Fruit fly (Drosophila melanogaster): ENCODE measurements around the gene Cyp6v1.

The Cyp6v1 gene

dm6 chrX:20691213-20691612 lies 34.3 kb downstream of the Cyp6v1 start:
- no peak for TF ChIP-seq CG7045 (GFP tag; optimal IDR thresholded peaks at IDR 0.05)
- no peak for TF ChIP-seq CG1620 (GFP tag; optimal IDR thresholded peaks at IDR 0.05)
- TF ChIP-seq Clk (GFP tag; optimal IDR thresholded peaks at IDR 0.05) = no peak
- TF ChIP-seq CG7101 (tag; optimal IDR thresholded peaks at IDR 0.05) = no peak
- no peak for TF ChIP-seq cic (GFP tag; optimal IDR thresholded peaks at IDR 0.05)
- TF ChIP-seq CG5204 (GFP tag; optimal IDR thresholded peaks at IDR 0.05) = no peak
- no peak for TF ChIP-seq CG33017 (tag; optimal IDR thresholded peaks at IDR 0.05)
- no peak for TF ChIP-seq CG11617 (GFP tag; optimal IDR thresholded peaks at IDR 0.05)
- TF ChIP-seq pad (GFP tag; optimal IDR thresholded peaks at IDR 0.05) = no peak
- no peak for TF ChIP-seq Crg-1 (GFP tag; optimal IDR thresholded peaks at IDR 0.05)
- TF ChIP-seq kay (GFP tag; ENCODE audit: borderline replicate concordance) = no peak
- TF ChIP-seq ovo (GFP tag; optimal IDR thresholded peaks at IDR 0.05) = no peak
- TF ChIP-seq bab1 (GFP tag; optimal IDR thresholded peaks at IDR 0.05) = no peak
- TF ChIP-seq CG12768 (GFP tag; optimal IDR thresholded peaks at IDR 0.05) = no peak
- no peak for TF ChIP-seq Hr96 (GFP tag; optimal IDR thresholded peaks at IDR 0.05)

- TF ChIP-seq toe (GFP tag; optimal IDR thresholded peaks at IDR 0.05) = no peak
- no peak for TF ChIP-seq Hr96 (GFP tag; optimal IDR thresholded peaks at IDR 0.05)
- TF ChIP-seq cic (GFP tag; optimal IDR thresholded peaks at IDR 0.05) = no peak
- TF ChIP-seq Mnt (GFP tag; optimal IDR thresholded peaks at IDR 0.05) = no peak
- TF ChIP-seq pad (GFP tag; optimal IDR thresholded peaks at IDR 0.05) = no peak
- TF ChIP-seq CG5204 (GFP tag; optimal IDR thresholded peaks at IDR 0.05) = no peak
- TF ChIP-seq CG14711 (tag; optimal IDR thresholded peaks at IDR 0.05) = no peak
- TF ChIP-seq ovo (GFP tag; optimal IDR thresholded peaks at IDR 0.05) = no peak
- no peak for TF ChIP-seq Crg-1 (GFP tag; optimal IDR thresholded peaks at IDR 0.05)
- TF ChIP-seq CG1620 (GFP tag; optimal IDR thresholded peaks at IDR 0.05) = no peak
- TF ChIP-seq CG7101 (tag; optimal IDR thresholded peaks at IDR 0.05) = no peak
- TF ChIP-seq kay (GFP tag; ENCODE audit: borderline replicate concordance) = no peak
- no peak for TF ChIP-seq CG33017 (tag; optimal IDR thresholded peaks at IDR 0.05)
- no peak for TF ChIP-seq Clk (GFP tag; optimal IDR thresholded peaks at IDR 0.05)
- no peak for TF ChIP-seq bab1 (GFP tag; optimal IDR thresholded peaks at IDR 0.05)
- no peak for TF ChIP-seq CG12768 (GFP tag; optimal IDR thresholded peaks at IDR 0.05)
- no peak for TF ChIP-seq CG7045 (GFP tag; optimal IDR thresholded peaks at IDR 0.05)
- TF ChIP-seq cnc (optimal IDR thresholded peaks at IDR 0.05) = no peak
- no peak for TF ChIP-seq CG11617 (GFP tag; optimal IDR thresholded peaks at IDR 0.05)
- no peak for TF ChIP-seq tj (GFP tag; optimal IDR thresholded peaks at IDR 0.05)
Observed at dm6 chrX:20693814-20694452, 37.0 kb downstream of the Cyp6v1 start.

- TF ChIP-seq CG14711 (tag; optimal IDR thresholded peaks at IDR 0.05) (no peak), toe (GFP tag; optimal IDR thresholded peaks at IDR 0.05) (no peak), Mnt (GFP tag; optimal IDR thresholded peaks at IDR 0.05) (no peak), CG1620 (GFP tag; optimal IDR thresholded peaks at IDR 0.05) (no peak), kay (GFP tag; ENCODE audit: borderline replicate concordance) (no peak), bab1 (GFP tag; optimal IDR thresholded peaks at IDR 0.05) (no peak), CG11617 (GFP tag; optimal IDR thresholded peaks at IDR 0.05) (no peak), CG5204 (GFP tag; optimal IDR thresholded peaks at IDR 0.05) (no peak), cic (GFP tag; optimal IDR thresholded peaks at IDR 0.05) (no peak), pad (GFP tag; optimal IDR thresholded peaks at IDR 0.05) (no peak), ovo (GFP tag; optimal IDR thresholded peaks at IDR 0.05) (no peak), tj (GFP tag; optimal IDR thresholded peaks at IDR 0.05) (no peak), CG7045 (GFP tag; optimal IDR thresholded peaks at IDR 0.05) (no peak), Hr96 (GFP tag; optimal IDR thresholded peaks at IDR 0.05) (no peak)
Observed at dm6 chrX:20702904-20703303, 46.0 kb downstream of the Cyp6v1 start.

- TF ChIP-seq CG14711 (tag; optimal IDR thresholded peaks at IDR 0.05) (no peak), Clk (GFP tag; optimal IDR thresholded peaks at IDR 0.05) (no peak), CG33017 (tag; optimal IDR thresholded peaks at IDR 0.05) (no peak), pad (GFP tag; optimal IDR thresholded peaks at IDR 0.05) (no peak), CG7045 (GFP tag; optimal IDR thresholded peaks at IDR 0.05) (no peak), bab1 (GFP tag; optimal IDR thresholded peaks at IDR 0.05) (no peak), CG1620 (GFP tag; optimal IDR thresholded peaks at IDR 0.05) (no peak), toe (GFP tag; optimal IDR thresholded peaks at IDR 0.05) (no peak), kay (GFP tag; ENCODE audit: borderline replicate concordance) (no peak), CG11617 (GFP tag; optimal IDR thresholded peaks at IDR 0.05) (no peak)
Observed at dm6 chrX:20704337-20704736, 47.4 kb downstream of the Cyp6v1 start.

dm6 chrX:20709682-20710081 lies 52.8 kb downstream of the Cyp6v1 start:
- TF ChIP-seq CG11617 (GFP tag; optimal IDR thresholded peaks at IDR 0.05) (no peak), CG12768 (GFP tag; optimal IDR thresholded peaks at IDR 0.05) (no peak)

Measured in whole organism, adult.